Fruit fly (Drosophila melanogaster) S2 (cell line): Measurements from ENCODE around the gene PTPMT1.
A peak's percentile ranks its signal among the peaks of the same experiment; 100 is the strongest.

Experiments used
- CG8478 ChIP-seq: fragments of >200 bp; optimal IDR thresholded peaks from 2 replicates; lab custom pipeline; 2018
- CTCF ChIP-seq, 2 experiments: fragments of >200 bp; optimal IDR thresholded peaks; 2 replicates each; lab custom pipeline; 2018

Gene PTPMT1

DNA sequence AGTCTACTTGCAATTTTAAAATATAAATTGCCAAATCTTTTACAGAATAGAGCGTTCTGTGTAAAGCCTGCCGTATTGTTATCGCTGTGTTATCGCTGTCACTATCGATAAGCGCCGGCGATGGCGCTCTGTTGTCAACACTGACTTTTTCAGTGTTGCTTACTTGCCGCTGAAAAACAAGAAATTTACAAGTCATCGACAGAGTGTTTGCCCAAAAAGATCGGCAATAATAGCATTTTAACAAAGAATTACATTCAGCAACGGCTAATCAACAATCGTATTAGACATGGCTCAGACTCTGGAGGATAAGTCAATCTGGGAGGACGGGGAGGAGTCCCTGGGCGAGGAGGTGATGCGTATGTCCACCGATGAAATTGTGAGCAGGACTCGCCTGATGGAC, 5.4 kb upstream of the PTPMT1 start, which contains the start of the genes RanBP3 and Rpt5:
Gene RanBP3 (minus strand): TSS at position 107 of the 400 bp plus-strand sequence.
Gene Rpt5 (plus strand): TSS at position 149 of the 400 bp plus-strand sequence.
- TF ChIP-seq CTCF (optimal IDR thresholded peaks at IDR 0.05; lab: Kevin White, UChicago) (peak in 1 of 2 experiments; percentile 4), CG8478 (lab: Kevin White, UChicago) (no peak)

DNA sequence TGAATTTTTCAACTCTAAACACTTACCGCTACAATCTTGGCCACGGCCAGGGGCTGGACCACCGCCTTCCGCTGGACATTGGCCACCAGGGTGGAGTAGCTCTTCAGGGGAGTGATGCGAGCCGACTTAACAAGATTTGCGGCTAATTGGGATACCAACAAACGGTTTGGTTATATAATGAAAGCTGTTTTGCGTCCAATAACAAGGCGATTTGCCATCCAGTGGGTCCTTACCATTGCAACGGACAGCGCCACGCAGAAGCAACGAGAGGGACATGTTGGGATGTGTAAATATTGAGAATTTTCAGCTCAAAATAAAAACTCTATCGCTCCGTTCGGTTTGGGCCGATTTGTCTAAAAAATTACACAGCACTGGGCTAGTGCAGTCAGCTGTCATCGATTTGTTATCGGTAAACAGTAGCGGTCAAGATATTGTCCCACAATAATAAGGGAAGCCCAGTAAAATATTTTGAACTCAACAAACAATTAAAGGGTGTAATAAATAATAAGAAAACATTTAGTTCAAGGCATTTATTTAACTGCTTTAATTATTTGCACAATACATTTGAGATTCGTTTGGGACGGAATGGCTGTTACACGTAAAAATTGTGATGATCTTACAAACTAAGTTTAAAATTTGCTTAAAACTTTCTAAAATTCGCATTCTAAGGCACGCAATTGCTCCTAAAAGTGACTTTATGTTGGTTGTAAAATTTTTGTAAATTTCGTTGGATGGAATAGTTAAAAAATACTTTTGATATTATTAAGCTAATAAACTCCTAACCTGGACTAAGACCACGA, 2.3 kb downstream of the PTPMT1 start, which contains the start of gene SdhD:
Gene SdhD (minus strand): TSS at position 382 of the 800 bp plus-strand sequence.
- TF ChIP-seq CG8478 (lab: Kevin White, UChicago) (no peak), CTCF (optimal IDR thresholded peaks at IDR 0.05; lab: Kevin White, UChicago) (no peak)

DNA sequence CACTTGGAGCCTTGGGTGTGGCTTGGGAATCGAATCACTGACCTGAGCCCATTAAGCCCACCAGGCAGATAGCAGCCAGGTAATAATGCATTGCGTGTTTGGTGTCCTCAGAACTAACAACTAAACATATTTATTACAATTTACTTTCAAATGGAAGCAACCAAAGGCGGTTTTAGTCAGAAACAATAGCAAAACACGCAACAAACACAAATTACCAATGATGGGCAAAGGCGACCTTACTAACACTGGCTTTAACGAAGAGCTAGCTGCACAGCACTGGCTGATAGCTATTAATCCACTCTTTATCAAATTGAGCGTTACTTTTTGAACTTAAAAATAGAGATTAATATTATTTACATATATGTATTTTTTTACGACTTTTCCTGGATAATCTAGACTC, 4.9 kb downstream of the PTPMT1 start, which contains the start of gene udt:
Gene udt (minus strand): TSS at position 249 of the 400 bp plus-strand sequence.
- TF ChIP-seq CG8478 (lab: Kevin White, UChicago) = no peak

DNA sequence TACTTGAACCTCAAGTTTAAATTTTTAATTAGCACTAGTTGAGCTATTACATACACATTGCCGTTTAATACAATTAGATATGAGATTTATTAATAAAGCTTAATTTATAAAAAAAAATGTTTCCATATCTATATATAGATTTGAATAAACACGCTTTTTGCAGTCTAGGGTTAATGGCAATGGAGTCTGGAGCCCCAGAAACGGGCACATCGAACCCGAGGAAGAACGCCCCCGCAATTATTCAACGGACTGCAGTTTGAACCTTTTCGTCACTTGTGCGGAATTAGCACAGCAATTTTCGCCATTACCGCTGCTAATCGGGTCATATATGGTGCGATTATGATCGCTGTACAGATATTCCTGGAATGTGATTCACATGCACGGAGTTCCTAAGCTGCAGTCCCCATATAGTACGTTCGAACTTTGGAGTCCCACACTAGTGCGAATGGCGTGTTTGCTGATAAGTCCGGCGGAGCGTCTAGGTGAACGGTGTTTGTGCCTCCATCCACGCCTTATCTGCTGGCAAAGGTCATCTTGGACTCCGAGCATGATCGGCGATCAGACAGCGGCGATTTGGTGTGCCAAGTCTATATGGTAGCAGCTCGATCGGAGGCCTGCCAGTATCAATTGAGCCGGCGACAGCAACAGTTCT, 5.6 kb downstream of the PTPMT1 start, which contains the start of gene Lsd-1:
Gene Lsd-1 (plus strand): TSS at position 236 of the 652 bp plus-strand sequence.
- TF ChIP-seq CG8478 (lab: Kevin White, UChicago) (no peak), CTCF (optimal IDR thresholded peaks at IDR 0.05; lab: Kevin White, UChicago) (no peak)

DNA sequence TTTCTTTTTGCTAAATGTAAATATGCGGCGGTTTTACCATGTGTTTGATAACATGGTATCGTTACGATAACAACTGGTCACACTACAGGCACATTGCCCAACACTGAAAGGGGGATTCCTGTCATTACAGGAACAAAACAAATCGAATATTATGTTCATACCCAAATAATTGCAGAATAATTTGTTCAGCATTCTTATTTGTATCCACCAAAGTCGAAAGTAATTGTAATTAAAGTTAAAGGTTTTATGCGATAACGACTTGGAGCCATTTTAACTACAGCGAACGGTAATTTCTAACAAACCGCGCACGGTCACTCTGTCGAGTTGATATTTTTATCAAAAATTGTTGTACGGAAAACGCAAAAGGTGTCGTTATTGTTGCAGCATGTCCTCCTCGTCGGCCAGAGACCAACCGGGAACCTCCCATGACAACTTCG, 9.3 kb downstream of the PTPMT1 start, which contains the start of the genes CG10214 and CG10375:
Gene CG10214 (minus strand): TSS at position 72 of the 437 bp plus-strand sequence.
Gene CG10375 (plus strand): TSS at position 296 of the 437 bp plus-strand sequence.
- TF ChIP-seq CTCF (optimal IDR thresholded peaks at IDR 0.05; lab: Kevin White, UChicago) (no peak), CG8478 (lab: Kevin White, UChicago) (no peak)

DNA sequence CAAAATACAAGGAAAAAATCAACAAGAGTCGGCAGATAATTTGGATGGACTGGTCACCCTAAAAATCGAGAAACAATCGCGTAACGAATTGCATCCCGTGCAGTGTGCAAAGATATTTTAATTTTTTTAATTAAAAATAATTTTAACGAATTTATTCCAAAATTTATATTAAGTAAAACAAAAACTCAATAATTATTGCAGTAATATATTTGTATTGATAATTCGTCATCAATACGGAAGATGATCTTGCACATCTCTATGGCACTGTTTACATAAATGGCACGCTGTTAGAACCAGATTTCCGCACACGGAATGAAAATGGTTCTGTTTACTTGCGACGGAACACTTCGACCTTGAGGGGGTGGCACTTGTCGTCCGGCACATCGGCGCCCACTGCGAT, 14.7 kb downstream of the PTPMT1 start, which contains the start of gene tst:
Gene tst (minus strand): TSS at position 52 of the 400 bp plus-strand sequence.
- TF ChIP-seq CG8478 (lab: Kevin White, UChicago) = no peak
- TF ChIP-seq CTCF (optimal IDR thresholded peaks at IDR 0.05; lab: Kevin White, UChicago) = no peak

DNA sequence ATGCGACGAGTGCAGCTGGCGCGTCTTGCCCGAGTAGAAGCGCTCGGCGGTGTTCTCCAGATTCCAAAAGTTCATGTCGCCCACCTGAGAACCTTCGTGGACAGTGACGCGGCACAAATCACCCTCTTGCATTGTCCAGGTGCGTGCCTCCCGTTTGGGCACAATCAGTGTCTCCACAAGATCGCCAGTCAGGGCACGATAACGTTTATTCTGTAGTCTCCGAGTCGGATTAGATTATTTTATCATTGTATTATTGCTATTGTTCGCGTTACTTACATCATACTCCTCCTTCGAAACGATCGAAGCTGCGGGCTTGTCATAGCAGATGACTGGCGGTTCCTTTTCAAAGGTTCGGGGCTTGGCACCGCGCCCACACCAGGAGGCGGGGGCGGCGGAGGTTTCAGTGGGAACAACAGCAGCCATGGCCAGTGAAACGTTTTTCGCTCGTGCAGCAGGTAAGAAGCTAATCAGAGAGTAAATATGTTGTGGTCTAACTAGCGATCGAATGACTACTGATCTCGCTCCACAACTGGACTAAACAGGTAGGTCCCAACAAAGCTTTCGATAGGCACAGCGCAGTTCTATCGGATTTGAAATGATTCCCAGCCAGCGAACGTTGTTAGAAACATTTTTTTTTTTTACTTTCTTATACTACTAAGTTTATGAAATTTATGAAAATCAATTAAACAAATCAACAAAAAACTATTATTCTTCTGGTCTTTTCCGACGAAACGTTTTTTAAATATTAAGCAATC, 15.6 kb downstream of the PTPMT1 start, which contains the start of gene CG10208:
Gene CG10208 (minus strand): TSS at position 518 of the 755 bp plus-strand sequence.
- no peak for TF ChIP-seq CG8478 (lab: Kevin White, UChicago)

DNA sequence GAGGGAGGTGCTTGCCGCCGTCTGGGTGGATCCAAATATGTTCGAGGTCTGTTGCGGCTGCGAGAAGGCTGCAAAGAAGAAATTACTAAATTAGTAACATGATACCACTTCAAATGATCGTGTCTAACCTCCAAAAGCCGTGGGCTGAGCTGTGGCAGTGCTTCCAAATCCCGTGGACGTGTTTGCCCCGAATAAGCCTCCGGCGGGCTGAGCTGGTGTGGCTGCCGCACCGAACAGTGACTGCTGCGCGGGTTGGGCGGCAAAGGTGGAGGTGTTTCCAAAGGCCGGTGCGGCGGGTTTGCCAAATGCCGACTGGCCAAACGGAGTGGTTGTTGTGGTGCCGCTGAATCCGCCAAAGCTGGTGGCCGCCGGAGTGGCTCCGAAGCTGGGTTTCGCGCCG, 22.6 kb downstream of the PTPMT1 start:
- TF ChIP-seq CG8478 (lab: Kevin White, UChicago) = no peak

DNA sequence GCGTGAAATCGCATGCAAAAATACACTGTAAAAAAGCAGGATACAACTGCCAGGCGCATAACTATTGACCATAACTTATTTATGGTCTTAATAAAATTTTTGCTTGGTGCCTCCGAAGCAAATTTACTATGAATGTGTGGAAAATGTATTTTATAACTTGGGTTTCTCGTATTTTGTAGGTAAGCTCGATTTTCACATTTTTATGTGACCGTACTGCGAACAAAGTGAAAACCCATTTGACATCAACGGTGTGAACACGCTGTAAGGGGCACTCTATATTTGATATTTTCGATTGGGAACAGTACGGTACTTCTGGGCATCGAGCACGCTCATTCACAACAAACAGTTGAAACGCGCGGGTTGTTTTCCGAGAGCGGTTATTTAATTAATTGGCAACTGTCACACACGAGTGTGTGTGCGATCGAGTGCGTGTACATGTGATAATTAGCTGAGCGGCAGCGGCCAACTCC, 23.4 kb downstream of the PTPMT1 start, which contains the start of the genes Nup98-96 and mbc:
Gene Nup98-96 (minus strand): TSS at position 156 of the 470 bp plus-strand sequence.
Gene mbc (plus strand): TSS at position 300 of the 470 bp plus-strand sequence.
- TF ChIP-seq CG8478 (lab: Kevin White, UChicago) (no peak), CTCF (optimal IDR thresholded peaks at IDR 0.05; lab: Kevin White, UChicago) (no peak)

DNA sequence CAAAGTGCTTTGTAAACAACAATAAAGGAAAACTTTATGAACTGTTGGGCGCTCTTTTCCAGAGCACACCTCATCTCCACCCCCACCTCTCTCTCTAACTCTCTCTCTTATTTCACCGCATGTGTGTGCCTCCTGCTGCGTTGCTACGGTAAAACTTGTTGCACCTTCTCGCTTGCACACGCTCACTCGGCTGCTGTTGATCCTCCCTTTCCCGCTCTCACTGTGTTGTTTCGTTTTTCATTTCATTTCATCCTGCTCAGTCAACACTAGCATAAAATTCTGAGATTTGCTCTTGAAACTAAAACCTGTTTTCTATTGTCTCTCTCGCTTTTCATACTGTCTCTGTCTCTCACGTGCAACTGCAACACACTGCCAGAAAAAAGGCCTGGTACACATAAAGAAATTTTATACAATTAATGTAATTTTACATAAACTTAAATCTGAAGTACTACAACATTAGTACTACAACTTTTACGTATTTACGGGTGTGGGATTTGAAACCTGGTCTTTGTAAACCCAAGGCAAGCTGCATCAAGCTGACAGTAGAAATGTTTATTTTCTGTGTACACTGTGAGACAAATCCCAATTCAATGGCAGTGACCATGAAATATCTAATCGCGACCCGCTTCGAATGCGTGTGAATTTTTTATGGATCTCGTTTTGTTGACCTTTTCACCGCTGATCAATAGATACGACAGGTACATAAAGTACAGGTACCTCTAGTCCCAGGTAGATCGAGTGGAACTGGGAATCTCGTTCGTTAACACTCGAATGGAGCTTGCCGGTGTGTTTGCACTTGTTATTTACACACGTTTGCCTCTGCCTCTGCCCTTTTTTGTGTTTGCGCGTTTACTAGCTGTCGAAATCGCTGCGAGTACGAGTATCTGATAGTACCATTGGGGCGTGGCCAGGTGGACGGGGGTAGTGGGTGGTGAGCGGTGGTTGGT, 24.6 kb downstream of the PTPMT1 start:
- TF ChIP-seq CTCF (optimal IDR thresholded peaks at IDR 0.05; lab: Kevin White, UChicago) (no peak), CG8478 (lab: Kevin White, UChicago) (no peak)

DNA sequence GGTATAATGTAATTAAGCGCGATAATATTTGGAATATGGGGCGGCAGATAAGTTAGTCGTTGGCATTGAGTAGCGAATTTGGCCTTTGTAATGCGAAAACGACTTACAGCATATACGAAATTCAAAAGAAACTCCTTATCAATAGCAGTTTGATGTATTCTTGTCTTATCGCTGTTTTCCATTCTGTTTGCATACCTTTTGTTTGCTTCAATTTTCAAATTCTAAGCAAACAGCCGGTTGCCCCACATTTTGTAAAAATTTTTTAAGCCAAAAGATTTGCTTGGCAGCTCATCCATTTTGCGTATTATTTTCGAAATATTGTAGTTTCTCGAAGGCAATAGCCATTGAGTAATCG, 25.2 kb downstream of the PTPMT1 start:
- TF ChIP-seq CG8478 (lab: Kevin White, UChicago) (no peak), CTCF (optimal IDR thresholded peaks at IDR 0.05; lab: Kevin White, UChicago) (no peak)

DNA sequence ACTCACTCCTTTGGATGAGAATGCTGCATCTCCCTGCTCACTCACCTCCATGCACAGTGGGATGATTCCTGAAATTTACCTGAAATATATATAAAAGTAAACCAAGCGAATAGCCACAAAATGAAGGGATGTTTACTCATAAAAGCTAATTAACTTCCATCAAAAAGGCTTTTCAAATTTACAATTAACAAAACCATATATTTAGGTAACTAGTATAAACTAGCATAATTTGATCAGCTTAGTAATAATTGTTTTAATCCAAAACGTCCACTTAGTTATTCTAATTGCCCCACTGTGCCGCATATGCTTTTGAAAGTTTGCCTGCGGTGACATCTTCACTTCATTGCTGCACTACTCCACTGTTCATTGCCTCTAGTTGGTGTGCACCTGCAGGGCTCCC, 25.8 kb downstream of the PTPMT1 start:
- TF ChIP-seq CG8478 (lab: Kevin White, UChicago) (no peak), CTCF (optimal IDR thresholded peaks at IDR 0.05; lab: Kevin White, UChicago) (no peak)
